Fruit fly (Drosophila melanogaster) whole organism: ENCODE data around the gene Veneno.

ENCODE experiments used
- CG8478 ChIP-seq: fragments of >200 bp; optimal IDR thresholded peaks from 2 replicates; lab custom pipeline; 2018; ENCODE audit warnings: inconsistent platforms
- Dll ChIP-seq: fragments of >200 bp; optimal IDR thresholded peaks from 2 replicates; lab custom pipeline; 2017
- EcR ChIP-seq, 2 experiments: fragments of >200 bp; optimal IDR thresholded peaks; 2 replicates each; lab custom pipeline; 2017; ENCODE audit warnings: missing biosample characterization in 2 of 2, missing genetic modification characterization in 2 of 2, missing genetic modification reagents in 2 of 2
- pan ChIP-seq: fragments of >200 bp; optimal IDR thresholded peaks from 2 replicates; lab custom pipeline; 2017
- psq ChIP-seq: fragments of >200 bp; optimal IDR thresholded peaks from 2 replicates; lab custom pipeline; 2017
- usp ChIP-seq: fragments of >200 bp; optimal IDR thresholded peaks from 2 replicates; lab custom pipeline; 2017; ENCODE audit warnings: missing biosample characterization, missing genetic modification characterization, mixed read lengths

Veneno gene

dm6 chr3R:8362259-8362876, at the start of gene Veneno, which contains the start of gene CG7963:
Veneno (minus strand) TSS chr3R:8362554.
CG7963 (plus strand) TSS chr3R:8362826.
- TF ChIP-seq psq (lab: Kevin White, UChicago) (no peak), CG8478 (lab: Kevin White, UChicago) (no peak), usp (GFP tag; lab: Kevin White, UChicago) (no peak), pan (lab: Kevin White, UChicago) (no peak), EcR (GFP tag; optimal IDR thresholded peaks at IDR 0.05; lab: Kevin White, UChicago) (no peak), Dll (no peak)

DNA sequence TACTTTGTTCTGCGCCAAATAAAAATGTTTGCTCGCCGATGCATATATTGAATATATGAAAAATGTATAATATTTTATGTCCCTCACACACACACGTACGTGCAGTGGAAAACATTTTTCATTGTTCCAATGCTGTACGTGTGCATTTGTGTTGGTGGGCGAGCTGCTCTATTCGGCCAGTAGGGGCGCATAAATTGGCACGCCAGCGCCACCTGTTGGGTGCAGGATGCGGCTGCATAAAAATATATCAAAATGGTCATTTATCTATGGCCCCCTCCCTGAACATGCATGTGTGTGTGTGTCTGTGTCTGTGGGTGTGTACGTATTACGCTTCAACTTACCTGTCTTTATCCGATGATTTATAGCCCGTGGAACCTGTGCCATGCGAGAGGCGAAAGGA, 27.3 kb upstream of the Veneno start:
- TF ChIP-seq Dll (no peak), EcR (GFP tag; optimal IDR thresholded peaks at IDR 0.05; lab: Kevin White, UChicago) (no peak), usp (GFP tag; lab: Kevin White, UChicago) (no peak), pan (lab: Kevin White, UChicago) (no peak), psq (lab: Kevin White, UChicago) (no peak), CG8478 (lab: Kevin White, UChicago) (no peak)

dm6 chr3R:8368553-8368952, 6.2 kb upstream of the Veneno start:
- TF ChIP-seq CG8478 (lab: Kevin White, UChicago) (no peak), Dll (no peak)

- TF ChIP-seq EcR (GFP tag; optimal IDR thresholded peaks at IDR 0.05; lab: Kevin White, UChicago) (no peak), Dll (no peak), psq (lab: Kevin White, UChicago) (no peak), CG8478 (lab: Kevin White, UChicago) (no peak), usp (GFP tag; lab: Kevin White, UChicago) (no peak)
Observed at dm6 chr3R:8358004-8358403, 4.3 kb downstream of the Veneno start.

- no peak for TF ChIP-seq CG8478 (lab: Kevin White, UChicago)
- no peak for TF ChIP-seq usp (GFP tag; lab: Kevin White, UChicago)
- no peak for TF ChIP-seq psq (lab: Kevin White, UChicago)
- no peak for TF ChIP-seq pan (lab: Kevin White, UChicago)
- TF ChIP-seq EcR (GFP tag; optimal IDR thresholded peaks at IDR 0.05; lab: Kevin White, UChicago): no peak
Observed at dm6 chr3R:8357372-8357992, 4.9 kb downstream of the Veneno start.

DNA sequence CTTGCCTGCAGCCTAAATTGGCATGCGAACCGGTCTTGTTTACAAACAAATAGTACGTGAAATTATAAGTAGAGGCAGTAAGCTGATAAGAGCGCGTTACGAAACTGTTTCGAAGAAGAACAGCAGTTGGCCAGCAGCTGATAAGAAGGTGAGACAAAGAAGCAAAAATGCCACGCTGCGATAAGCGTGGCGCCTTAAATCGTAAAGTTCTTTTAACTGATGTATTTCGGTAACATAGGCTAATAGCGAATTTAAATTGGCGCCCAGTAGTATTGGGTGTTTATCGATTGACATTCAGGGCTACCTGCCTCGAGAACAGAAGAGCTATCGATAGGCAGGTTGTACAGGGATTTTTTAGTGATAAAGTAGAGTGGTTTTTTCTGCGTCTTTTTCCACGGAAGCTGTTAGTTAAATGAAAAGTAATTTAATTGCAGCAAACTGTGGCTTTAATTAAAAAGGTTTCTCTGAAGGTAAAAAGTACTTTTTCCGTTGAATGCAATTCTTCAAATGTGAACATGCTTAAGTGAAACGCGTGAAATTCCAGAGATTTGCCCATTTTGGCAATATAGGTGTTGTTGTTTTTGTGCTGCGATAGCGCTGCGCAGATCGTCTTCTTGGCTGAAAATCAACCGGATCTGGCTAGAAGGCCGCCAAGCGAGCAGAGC, 5.6 kb downstream of the Veneno start, which contains the start of gene stck:
Gene stck (plus strand): TSS at position 353 of the 665 bp plus-strand sequence.
- TF ChIP-seq EcR (GFP tag; optimal IDR thresholded peaks at IDR 0.05; lab: Kevin White, UChicago) (no peak), psq (lab: Kevin White, UChicago) (no peak), Dll (no peak), CG8478 (lab: Kevin White, UChicago) (no peak), usp (GFP tag; lab: Kevin White, UChicago) (no peak), pan (lab: Kevin White, UChicago) (no peak)

DNA sequence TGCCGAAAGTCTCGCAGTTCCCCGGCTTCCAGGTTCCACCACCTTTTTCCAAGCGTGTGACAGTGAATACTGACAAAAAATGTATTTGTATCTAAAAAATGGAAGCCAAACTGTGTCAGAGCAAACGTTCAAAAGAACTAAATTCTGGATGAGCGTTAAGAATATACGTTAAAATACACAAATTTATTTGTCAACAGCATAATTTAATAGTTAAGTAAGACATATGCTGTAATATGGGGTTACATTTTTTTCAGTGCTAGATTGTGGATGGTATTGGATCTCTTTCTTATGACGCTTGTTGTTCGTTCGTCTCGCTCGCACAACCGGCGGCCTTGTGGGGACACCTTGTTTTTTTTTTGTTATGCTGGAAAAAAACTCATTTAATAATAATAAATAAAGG, 6.8 kb downstream of the Veneno start:
- TF ChIP-seq usp (GFP tag; lab: Kevin White, UChicago): no peak

DNA sequence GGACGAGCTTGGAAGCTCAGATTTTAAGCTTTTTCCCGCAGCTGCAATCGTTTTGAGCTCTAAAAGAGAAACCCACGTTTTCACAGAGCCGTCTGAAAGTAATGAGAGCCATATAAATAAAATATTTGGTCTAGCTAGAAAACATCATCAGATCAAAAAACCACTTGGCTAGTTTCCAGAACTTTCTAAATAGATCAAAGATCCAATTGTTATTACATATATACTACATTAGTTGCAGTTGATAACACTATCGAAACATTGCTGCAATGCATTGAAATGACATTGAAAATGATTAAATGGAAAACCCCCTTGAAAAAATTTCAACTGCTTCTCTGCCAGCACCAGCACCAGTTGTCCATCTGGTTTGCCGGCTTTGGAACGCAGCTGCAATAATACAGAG, 7.4 kb downstream of the Veneno start:
- TF ChIP-seq EcR (GFP tag; optimal IDR thresholded peaks at IDR 0.05; lab: Kevin White, UChicago): no peak
- no peak for TF ChIP-seq pan (lab: Kevin White, UChicago)
- TF ChIP-seq CG8478 (lab: Kevin White, UChicago): no peak
- TF ChIP-seq psq (lab: Kevin White, UChicago): no peak
- TF ChIP-seq Dll: no peak

dm6 chr3R:8354458-8354857, 7.9 kb downstream of the Veneno start:
- TF ChIP-seq Dll (no peak), usp (GFP tag; lab: Kevin White, UChicago) (no peak), psq (lab: Kevin White, UChicago) (no peak), CG8478 (lab: Kevin White, UChicago) (no peak), pan (lab: Kevin White, UChicago) (no peak), EcR (GFP tag; optimal IDR thresholded peaks at IDR 0.05; lab: Kevin White, UChicago) (no peak)

- TF ChIP-seq pan (lab: Kevin White, UChicago): no peak
- TF ChIP-seq psq (lab: Kevin White, UChicago): no peak
- no peak for TF ChIP-seq Dll
- no peak for TF ChIP-seq usp (GFP tag; lab: Kevin White, UChicago)
- no peak for TF ChIP-seq CG8478 (lab: Kevin White, UChicago)
Observed at dm6 chr3R:8353994-8354393, 8.4 kb downstream of the Veneno start.

dm6 chr3R:8352961-8353728, 9.2 kb downstream of the Veneno start:
- TF ChIP-seq CG8478 (lab: Kevin White, UChicago) (no peak), usp (GFP tag; lab: Kevin White, UChicago) (no peak), EcR (GFP tag; optimal IDR thresholded peaks at IDR 0.05; lab: Kevin White, UChicago) (no peak), Dll (no peak)
